Worm (Caenorhabditis elegans): ENCODE data around the gene kin-21.

- TF ChIP-seq ama-1 (optimal IDR thresholded peaks at IDR 0.05) (no peak), flt-1 (GFP tag; IDR thresholded peaks at IDR 0.05) (no peak), ceh-13 (GFP tag; optimal IDR thresholded peaks at IDR 0.05) (no peak), tbx-37 (GFP tag; conservative IDR thresholded peaks at IDR 0.05) (no peak), F13C5.2 (tag; optimal IDR thresholded peaks at IDR 0.05) (no peak), B0310.2 (tag; optimal IDR thresholded peaks at IDR 0.05) (no peak), sea-1 (GFP tag; conservative IDR thresholded peaks at IDR 0.05) (no peak), hmbx-1 (tag; optimal IDR thresholded peaks at IDR 0.05) (no peak), tbx-11 (GFP tag; IDR thresholded peaks at IDR 0.05) (no peak), aly-1 (tag; optimal IDR thresholded peaks at IDR 0.05) (no peak), pes-1 (GFP tag; IDR thresholded peaks at IDR 0.05) (no peak), hmg-4 (GFP tag; optimal IDR thresholded peaks at IDR 0.05) (no peak), ets-7 (tag; optimal IDR thresholded peaks at IDR 0.05) (no peak), ceh-36 (tag; optimal IDR thresholded peaks at IDR 0.05) (no peak)
Measured at ce11 chrIV:9861921-9862320, 29.2 kb downstream of the kin-21 start, which contains the start of gene K07F5.14.
